Worm (Caenorhabditis elegans) whole organism, late embryonic: Measurements from ENCODE around the gene K02E7.10.
"Not testable (repeated sequence)": the region's sequence is repeated elsewhere in the genome, so short reads cannot be mapped to it uniquely, and the experiment has no call there.

Source experiments
- ceh-18 ChIP-seq: sonication (generic microtip); optimal IDR thresholded peaks from 2 replicates; lab custom pipeline; 2016; ENCODE audit warnings: missing genetic modification characterization, missing compliant biosample characterization
- dmd-4 ChIP-seq: sonication (generic microtip); optimal IDR thresholded peaks from 2 replicates; lab custom pipeline; 2016; ENCODE audit warnings: borderline replicate concordance, missing genetic modification characterization, missing compliant biosample characterization
- hlh-15 ChIP-seq: sonication (generic microtip); optimal IDR thresholded peaks from 2 replicates; lab custom pipeline; 2016; ENCODE audit warnings: missing genetic modification characterization, missing compliant biosample characterization
- hlh-30 ChIP-seq: sonication (generic microtip); optimal IDR thresholded peaks from 2 replicates; lab custom pipeline; 2017; ENCODE audit warnings: antibody characterized with exemption, missing genetic modification characterization, missing compliant biosample characterization; ENCODE audit not compliant: insufficient read depth
- pag-3 ChIP-seq: sonication (generic microtip); optimal IDR thresholded peaks from 2 replicates; lab custom pipeline; 2016; ENCODE audit warnings: missing compliant biosample characterization, missing genetic modification characterization, borderline replicate concordance
- pha-2 ChIP-seq: sonication (generic microtip); optimal IDR thresholded peaks from 2 replicates; lab custom pipeline; 2017; ENCODE audit warnings: mild to moderate bottlenecking, missing genetic modification characterization, missing compliant biosample characterization
- unc-86 ChIP-seq: sonication (generic microtip); optimal IDR thresholded peaks from 2 replicates; lab custom pipeline; 2016; ENCODE audit warnings: missing genetic modification characterization, missing compliant biosample characterization

Gene K02E7.10

ce11 chrII:1026670-1027069 lies 40.1 kb downstream of the K02E7.10 start, which contains the start of gene M01D1.12:
Gene M01D1.12, plus strand, starts transcription at chrII:1026970.
- TF ChIP-seq pag-3 (tag; lab: Kevin White, UChicago), result no peak
- TF ChIP-seq pha-2 (tag; lab: Kevin White, UChicago), result no peak
- TF ChIP-seq hlh-15, result no peak
- TF ChIP-seq hlh-30 (tag; lab: Kevin White, UChicago), result no peak
- TF ChIP-seq ceh-18 (tag; lab: Kevin White, UChicago), result no peak

- not testable (repeated sequence) for TF ChIP-seq dmd-4, hlh-30, unc-86 (tag; lab: Kevin White, UChicago)
Observed at ce11 chrII:1024684-1025083, 42.1 kb downstream of the K02E7.10 start, which contains the start of gene btb-11. Gene btb-11, minus strand, starts transcription at chrII:1024784.
